Worm (Caenorhabditis elegans) whole organism, late embryonic: ENCODE data around the gene ZK177.2.

Source experiments
- C08G9.2 ChIP-seq: sonication (generic microtip); optimal IDR thresholded peaks from 2 replicates; lab custom pipeline; 2016; ENCODE audit warnings: mild to moderate bottlenecking, missing genetic modification characterization, moderate library complexity, missing compliant biosample characterization
- K09A11.1 ChIP-seq: sonication (generic microtip); optimal IDR thresholded peaks from 2 replicates; lab custom pipeline; 2017; ENCODE audit warnings: antibody characterized with exemption, mild to moderate bottlenecking, missing genetic modification characterization, missing compliant biosample characterization; ENCODE audit not compliant: insufficient read depth
- T23F11.4 ChIP-seq: fragments of 200-800 bp; sonication (Bioruptor generic); optimal IDR thresholded peaks from 2 replicates; lab custom pipeline; 2018; ENCODE audit warnings: mild to moderate bottlenecking, missing genetic modification characterization, missing compliant biosample characterization
- ahr-1 ChIP-seq: sonication (generic microtip); optimal IDR thresholded peaks from 2 replicates; lab custom pipeline; 2016; ENCODE audit warnings: missing genetic modification characterization, missing compliant biosample characterization
- ceh-19 ChIP-seq: fragments of 200-800 bp; sonication (Bioruptor generic); optimal IDR thresholded peaks from 2 replicates; lab custom pipeline; 2018; ENCODE audit warnings: mild to moderate bottlenecking, missing genetic modification characterization, missing compliant biosample characterization
- ceh-24 ChIP-seq: sonication (generic microtip); optimal IDR thresholded peaks from 2 replicates; lab custom pipeline; 2016; ENCODE audit warnings: mild to moderate bottlenecking, missing genetic modification characterization, missing compliant biosample characterization
- ceh-30 ChIP-seq: fragments of 150-350 bp; optimal IDR thresholded peaks from 2 replicates; lab custom pipeline; 2014; ENCODE audit warnings: missing biosample characterization, missing genetic modification characterization
- ceh-31 ChIP-seq: sonication (generic microtip); optimal IDR thresholded peaks from 2 replicates; lab custom pipeline; 2016; ENCODE audit warnings: missing genetic modification characterization, missing compliant biosample characterization
- ceh-9 ChIP-seq: sonication (generic microtip); optimal IDR thresholded peaks from 2 replicates; lab custom pipeline; 2016; ENCODE audit warnings: mild to moderate bottlenecking, missing genetic modification characterization, inconsistent platforms, missing compliant biosample characterization
- che-1 ChIP-seq: sonication (generic microtip); optimal IDR thresholded peaks from 2 replicates; lab custom pipeline; 2016; ENCODE audit warnings: mild to moderate bottlenecking, missing genetic modification characterization, missing compliant biosample characterization
- dve-1 ChIP-seq: sonication (generic microtip); optimal IDR thresholded peaks from 2 replicates; lab custom pipeline; 2017; ENCODE audit warnings: antibody characterized with exemption, mild to moderate bottlenecking, missing genetic modification characterization, missing compliant biosample characterization
- elt-2 ChIP-seq: sonication (generic microtip); optimal IDR thresholded peaks from 2 replicates; lab custom pipeline; 2016; ENCODE audit warnings: missing genetic modification reagents, missing genetic modification characterization, missing compliant biosample characterization
- ets-4 ChIP-seq: sonication (generic microtip); optimal IDR thresholded peaks from 2 replicates; lab custom pipeline; 2016; ENCODE audit warnings: missing genetic modification characterization, missing compliant biosample characterization
- fax-1 ChIP-seq: sonication (generic microtip); optimal IDR thresholded peaks from 2 replicates; lab custom pipeline; 2016; ENCODE audit warnings: missing genotype, missing genetic modification characterization, missing compliant biosample characterization
- fkh-6 ChIP-seq: sonication (generic microtip); optimal IDR thresholded peaks from 2 replicates; lab custom pipeline; 2016; ENCODE audit warnings: missing genetic modification characterization, missing compliant biosample characterization
- hlh-13 ChIP-seq: fragments of 200-800 bp; sonication (Bioruptor generic); optimal IDR thresholded peaks from 2 replicates; lab custom pipeline; 2018; ENCODE audit warnings: mild to moderate bottlenecking, missing genetic modification characterization, missing compliant biosample characterization
- hlh-15 ChIP-seq: sonication (generic microtip); optimal IDR thresholded peaks from 2 replicates; lab custom pipeline; 2016; ENCODE audit warnings: missing genetic modification characterization, missing compliant biosample characterization
- hlh-30 ChIP-seq: sonication (generic microtip); optimal IDR thresholded peaks from 2 replicates; lab custom pipeline; 2017; ENCODE audit warnings: antibody characterized with exemption, missing genetic modification characterization, missing compliant biosample characterization; ENCODE audit not compliant: insufficient read depth
- lim-6 ChIP-seq: sonication (generic microtip); optimal IDR thresholded peaks from 2 replicates; lab custom pipeline; 2016; ENCODE audit warnings: missing genetic modification characterization, missing compliant biosample characterization
- madf-2 ChIP-seq: sonication (generic microtip); optimal IDR thresholded peaks from 2 replicates; lab custom pipeline; 2017; ENCODE audit warnings: missing genetic modification characterization, missing compliant biosample characterization
- mec-3 ChIP-seq: sonication (generic microtip); optimal IDR thresholded peaks from 2 replicates; lab custom pipeline; 2016; ENCODE audit warnings: borderline replicate concordance, missing genetic modification characterization, missing compliant biosample characterization
- nhr-11 ChIP-seq: fragments of 150-350 bp; optimal IDR thresholded peaks from 2 replicates; lab custom pipeline; 2014; ENCODE audit warnings: missing biosample characterization, missing genetic modification characterization
- nhr-232 ChIP-seq: sonication (generic microtip); optimal IDR thresholded peaks from 2 replicates; lab custom pipeline; 2016; ENCODE audit warnings: missing genetic modification characterization, missing compliant biosample characterization
- odd-2 ChIP-seq: sonication (generic microtip); optimal IDR thresholded peaks from 2 replicates; lab custom pipeline; 2017; ENCODE audit warnings: antibody characterized with exemption, mild to moderate bottlenecking, missing genetic modification characterization, missing compliant biosample characterization
- pag-3 ChIP-seq: sonication (generic microtip); optimal IDR thresholded peaks from 2 replicates; lab custom pipeline; 2016; ENCODE audit warnings: missing compliant biosample characterization, missing genetic modification characterization, borderline replicate concordance
- pat-9 ChIP-seq: fragments of 200-800 bp; sonication (Bioruptor generic); optimal IDR thresholded peaks from 2 replicates; lab custom pipeline; 2018; ENCODE audit warnings: mild to moderate bottlenecking, missing genetic modification characterization, moderate library complexity, missing compliant biosample characterization
- pax-1 ChIP-seq: fragments of 150-350 bp; optimal IDR thresholded peaks from 2 replicates; lab custom pipeline; 2014; ENCODE audit warnings: missing biosample characterization, missing genetic modification characterization
- pha-2 ChIP-seq: sonication (generic microtip); optimal IDR thresholded peaks from 2 replicates; lab custom pipeline; 2017; ENCODE audit warnings: mild to moderate bottlenecking, missing genetic modification characterization, missing compliant biosample characterization
- pqm-1 ChIP-seq: sonication (generic microtip); optimal IDR thresholded peaks from 2 replicates; lab custom pipeline; 2016; ENCODE audit warnings: missing genetic modification characterization, missing compliant biosample characterization
- pros-1 ChIP-seq: fragments of 150-350 bp; optimal IDR thresholded peaks from 2 replicates; lab custom pipeline; 2014; ENCODE audit warnings: missing biosample characterization, missing genetic modification reagents, missing genetic modification characterization
- rnt-1 ChIP-seq: sonication (generic microtip); optimal IDR thresholded peaks from 2 replicates; lab custom pipeline; 2016; ENCODE audit warnings: missing genetic modification characterization, missing compliant biosample characterization
- sdc-2 ChIP-seq: sonication (generic microtip); optimal IDR thresholded peaks from 2 replicates; lab custom pipeline; 2016; ENCODE audit warnings: missing genotype, missing genetic modification characterization, missing compliant biosample characterization
- sox-4 ChIP-seq: sonication (generic microtip); optimal IDR thresholded peaks from 2 replicates; lab custom pipeline; 2017; ENCODE audit warnings: mild to moderate bottlenecking, missing genetic modification characterization, inconsistent platforms, missing compliant biosample characterization
- tbx-7 ChIP-seq: sonication (generic microtip); optimal IDR thresholded peaks from 2 replicates; lab custom pipeline; 2016; ENCODE audit warnings: missing genotype, missing genetic modification characterization, missing compliant biosample characterization
- ttx-3 ChIP-seq: sonication (generic microtip); optimal IDR thresholded peaks from 2 replicates; lab custom pipeline; 2016; ENCODE audit warnings: missing genetic modification reagents, missing genetic modification characterization, missing compliant biosample characterization
- unc-42 ChIP-seq: sonication (generic microtip); optimal IDR thresholded peaks from 2 replicates; lab custom pipeline; 2016; ENCODE audit warnings: missing genotype, missing genetic modification characterization, missing compliant biosample characterization
- unc-55 ChIP-seq: sonication (generic microtip); optimal IDR thresholded peaks from 2 replicates; lab custom pipeline; 2017; ENCODE audit warnings: missing biosample characterization, missing genetic modification reagents, missing genetic modification characterization

ZK177.2 gene

DNA sequence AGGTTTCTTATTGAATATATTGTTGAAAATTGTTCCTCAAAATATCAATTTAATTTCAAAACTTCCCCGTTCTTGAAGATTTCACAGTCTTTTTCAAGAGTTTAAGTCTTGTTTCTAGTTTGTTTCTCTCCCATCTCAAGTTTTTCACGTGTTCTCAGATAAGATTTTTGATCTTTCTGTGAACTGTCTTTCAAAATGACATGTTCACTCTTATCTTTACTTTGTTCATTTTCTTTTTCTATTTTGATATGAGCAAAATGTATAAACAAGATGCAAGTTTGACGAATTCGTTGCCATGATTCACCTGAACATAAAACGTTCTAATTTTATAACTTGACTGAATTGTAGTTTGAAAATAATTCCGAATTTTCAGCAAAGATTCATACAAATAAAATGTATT lies 35.8 kb downstream of the ZK177.2 start:
- TF ChIP-seq fax-1 (tag; lab: Kevin White, UChicago) (no peak), mec-3 (no peak), ceh-31 (tag; lab: Kevin White, UChicago) (no peak), tbx-7 (tag; lab: Kevin White, UChicago) (no peak), dve-1 (tag; lab: Kevin White, UChicago) (no peak), ceh-9 (tag; lab: Kevin White, UChicago) (no peak), che-1 (tag; lab: Kevin White, UChicago) (no peak), pag-3 (no peak), pha-2 (tag; lab: Kevin White, UChicago) (no peak), hlh-30 (tag; lab: Kevin White, UChicago) (no peak), lim-6 (tag; lab: Kevin White, UChicago) (no peak), unc-42 (tag; lab: Kevin White, UChicago) (no peak)
- TF ChIP-seq, all 69 proteins: peak for 0

- TF ChIP-seq pha-2 (tag; lab: Kevin White, UChicago) = no peak
- TF ChIP-seq C08G9.2 (tag; lab: Kevin White, UChicago) = no peak
- no peak for TF ChIP-seq nhr-232 (tag; lab: Kevin White, UChicago)
These were observed 36.5 kb downstream of the ZK177.2 start for ce11 chrII:5555522-5555921.

DNA sequence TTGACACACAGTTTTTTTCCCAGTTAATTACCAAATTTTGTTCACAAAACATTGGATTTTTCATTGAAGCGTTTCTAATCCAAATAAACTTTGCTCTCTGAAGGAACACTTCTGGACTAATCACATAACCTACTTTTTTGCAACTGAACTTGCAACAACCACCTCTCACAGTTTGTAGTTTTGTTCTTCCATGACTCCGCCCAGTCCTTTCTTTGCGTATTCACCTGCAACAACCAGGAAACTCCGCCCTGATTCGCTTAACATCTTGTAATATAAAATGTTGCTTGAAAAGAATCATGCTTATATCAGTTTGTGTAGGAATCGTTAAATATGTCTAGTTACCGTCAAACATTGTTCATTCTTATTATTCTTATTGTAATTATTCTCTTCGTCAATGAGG lies 37.4 kb downstream of the ZK177.2 start, which contains the start of gene ins-11:
Gene ins-11, plus strand, starts transcription at position 301 of the 400 bp plus-strand sequence.
- no peak for TF ChIP-seq ahr-1 (tag; lab: Kevin White, UChicago)

- TF ChIP-seq odd-2 (tag; lab: Kevin White, UChicago) (no peak), elt-2 (peak; percentile 31)
These were observed 38.1 kb downstream of the ZK177.2 start for ce11 chrII:5557134-5557533.

ce11 chrII:5561392-5561791 lies 42.4 kb downstream of the ZK177.2 start, which contains the start of gene C17C3.3:
Gene C17C3.3, plus strand, starts transcription at chrII:5561737.
- TF ChIP-seq elt-2 (peak; percentile 88), pax-1 (tag; lab: Kevin White, UChicago) (no peak), C08G9.2 (tag; lab: Kevin White, UChicago) (no peak), unc-55 (GFP tag; lab: Kevin White, UChicago) (no peak)

DNA sequence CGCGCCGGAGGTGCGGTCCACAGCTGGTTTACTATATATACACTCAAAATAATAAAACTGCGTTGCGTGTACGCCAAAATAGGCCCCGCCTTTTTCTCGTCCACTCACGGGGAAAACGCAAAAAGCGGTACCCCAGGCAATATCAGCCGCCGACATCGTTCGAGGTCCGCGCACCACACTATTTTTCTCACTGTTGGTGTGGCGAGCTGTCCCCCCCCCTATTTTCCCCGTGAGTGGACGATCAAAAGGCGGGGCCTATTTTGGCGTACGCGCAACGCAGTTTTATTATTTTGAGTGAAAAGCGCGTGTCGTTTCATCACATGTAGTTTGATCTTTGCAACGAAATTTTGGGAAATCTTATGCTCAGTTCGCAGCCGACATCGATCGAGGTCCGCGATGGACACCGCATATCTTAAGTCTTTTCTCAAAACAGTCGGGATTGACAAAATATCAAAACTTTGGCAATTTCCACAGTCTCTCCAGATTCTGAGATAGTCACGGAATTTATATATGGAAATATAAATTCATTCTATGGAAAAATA lies 46.1 kb downstream of the ZK177.2 start:
- no peak for TF ChIP-seq ceh-30 (tag; lab: Kevin White, UChicago)
- TF ChIP-seq ets-4 (tag; lab: Kevin White, UChicago) = no peak
- TF ChIP-seq pros-1 (tag; lab: Kevin White, UChicago) = no peak
- no peak for TF ChIP-seq ceh-24 (tag; lab: Kevin White, UChicago)
- TF ChIP-seq hlh-13 = no peak
- no peak for TF ChIP-seq fkh-6 (tag; lab: Kevin White, UChicago)
- no peak for TF ChIP-seq pat-9 (tag; lab: Kevin White, UChicago)
- TF ChIP-seq hlh-30 (tag; lab: Kevin White, UChicago) = no peak
- TF ChIP-seq T23F11.4 = no peak
- TF ChIP-seq madf-2 (tag; lab: Kevin White, UChicago) = no peak
- no peak for TF ChIP-seq hlh-15 (tag; lab: Kevin White, UChicago)
- TF ChIP-seq unc-55 (GFP tag; lab: Kevin White, UChicago) = no peak
- no peak for TF ChIP-seq nhr-11 (tag; lab: Kevin White, UChicago)
- TF ChIP-seq sox-4 (tag; lab: Kevin White, UChicago) = no peak
- no peak for TF ChIP-seq ceh-19 (GFP tag; lab: Kevin White, UChicago)
- TF ChIP-seq ttx-3 (tag; lab: Kevin White, UChicago) = no peak
- no peak for TF ChIP-seq pqm-1
- TF ChIP-seq K09A11.1 = no peak
- no peak for TF ChIP-seq sdc-2 (tag; lab: Kevin White, UChicago)
- TF ChIP-seq rnt-1 (tag; lab: Kevin White, UChicago) = no peak
